Worm (Caenorhabditis elegans): ENCODE results near the gene K02F3.12.

K02F3.12 gene

ce11 chrIII:834443-834815 lies 21.9 kb upstream of the K02F3.12 start:
- TF ChIP-seq ceh-100 (GFP tag; IDR thresholded peaks at IDR 0.05) (no peak; the same call in 1 of the 2 replicates), F10E7.11 (tag; optimal IDR thresholded peaks at IDR 0.05) (no peak), snpc-1.1 (tag; optimal IDR thresholded peaks at IDR 0.05; ENCODE audit: insufficient read depth) (no peak), lir-1 (GFP tag; conservative IDR thresholded peaks at IDR 0.05) (no peak), bed-1 (GFP tag; IDR thresholded peaks at IDR 0.05) (no peak), nhr-179 (tag; optimal IDR thresholded peaks at IDR 0.05) (no peak), egrh-3 (GFP tag; IDR thresholded peaks at IDR 0.05) (peak; percentile 24; the same call in 1 of the 2 replicates), F57C9.4 (tag; optimal IDR thresholded peaks at IDR 0.05) (no peak), nhr-120 (GFP tag; IDR thresholded peaks at IDR 0.05) (no peak), hlh-26 (GFP tag; conservative IDR thresholded peaks at IDR 0.05) (no peak), tbx-9 (tag; optimal IDR thresholded peaks at IDR 0.05; ENCODE audit: borderline replicate concordance) (no peak), attf-5 (GFP tag; optimal IDR thresholded peaks at IDR 0.05) (no peak), zfh-2 (GFP tag; conservative IDR thresholded peaks at IDR 0.05) (peak; percentile 82), lin-40 (tag; optimal IDR thresholded peaks at IDR 0.05) (no peak), lsl-1 (GFP tag; optimal IDR thresholded peaks at IDR 0.05) (no peak), ama-1 (optimal IDR thresholded peaks at IDR 0.05) (peak; percentile 33), ama-1 (GFP tag; optimal IDR thresholded peaks at IDR 0.05) (no peak), Y53G8AR.9 (GFP tag; conservative IDR thresholded peaks at IDR 0.05) (0 out of 2 replicates have a peak, but pooled peaks have one; percentile 11), Y95B8A.8 (GFP tag; IDR thresholded peaks at IDR 0.05) (0 out of 2 replicates have a peak, but pooled peaks have one; percentile 45), lin-26 (GFP tag; IDR thresholded peaks at IDR 0.05) (peak; percentile 18; the same call in 1 of the 2 replicates), ceh-27 (GFP tag; optimal IDR thresholded peaks at IDR 0.05) (no peak), madf-3 (GFP tag; IDR thresholded peaks at IDR 0.05) (peak; percentile 36; the same call in 1 of the 2 replicates)

ce11 chrIII:835208-835607 lies 21.2 kb upstream of the K02F3.12 start:
- peak; percentile 39; the same call in 1 of the 2 replicates for TF ChIP-seq Y56A3A.18 (GFP tag; IDR thresholded peaks at IDR 0.05)
- no peak for TF ChIP-seq dpl-1 (GFP tag; optimal IDR thresholded peaks at IDR 0.05)
- no peak for TF ChIP-seq nhr-179 (tag; optimal IDR thresholded peaks at IDR 0.05)
- TF ChIP-seq ama-1 (optimal IDR thresholded peaks at IDR 0.05): peak; percentile 80
- TF ChIP-seq ama-1 (GFP tag; optimal IDR thresholded peaks at IDR 0.05): no peak
- no peak for TF ChIP-seq attf-5 (GFP tag; optimal IDR thresholded peaks at IDR 0.05)
- no peak for TF ChIP-seq K11D2.4 (GFP tag; IDR thresholded peaks at IDR 0.05)
- no peak for TF ChIP-seq Y79H2A.3 (GFP tag; conservative IDR thresholded peaks at IDR 0.05)

- TF ChIP-seq rcor-1 (GFP tag; IDR thresholded peaks at IDR 0.05): peak; percentile 83
- TF ChIP-seq attf-5 (GFP tag; optimal IDR thresholded peaks at IDR 0.05): peak; percentile 86
- peak; percentile 83 for TF ChIP-seq lin-40 (tag; optimal IDR thresholded peaks at IDR 0.05)
- TF ChIP-seq nfya-2 (GFP tag; IDR thresholded peaks at IDR 0.05): peak; percentile 93; the same call in 1 of the 2 replicates
- TF ChIP-seq hlh-26 (GFP tag; conservative IDR thresholded peaks at IDR 0.05): no peak
- no peak for TF ChIP-seq bed-2 (GFP tag; IDR thresholded peaks at IDR 0.05)
- TF ChIP-seq hmg-1.2 (GFP tag; IDR thresholded peaks at IDR 0.05): peak; percentile 74
- peak; percentile 92 for TF ChIP-seq egl-44 (GFP tag; IDR thresholded peaks at IDR 0.05)
- peak; percentile 99 for TF ChIP-seq Y53G8AR.9 (GFP tag; conservative IDR thresholded peaks at IDR 0.05)
- TF ChIP-seq ceh-79 (tag; optimal IDR thresholded peaks at IDR 0.05): peak; percentile 92
- peak; percentile 93 for TF ChIP-seq ekl-4 (GFP tag; IDR thresholded peaks at IDR 0.05)
- no peak for TF ChIP-seq F57A8.1 (GFP tag; optimal IDR thresholded peaks at IDR 0.05)
- TF ChIP-seq B0336.3 (GFP tag; IDR thresholded peaks at IDR 0.05): peak; percentile 99
- TF ChIP-seq lin-54 (GFP tag; optimal IDR thresholded peaks at IDR 0.05): peak; percentile 70
- TF ChIP-seq fkh-3 (tag; optimal IDR thresholded peaks at IDR 0.05): peak; percentile 99
- TF ChIP-seq him-1 (tag; optimal IDR thresholded peaks at IDR 0.05): no peak
- peak; percentile 90 for TF ChIP-seq mel-28 (tag; optimal IDR thresholded peaks at IDR 0.05; ENCODE audit: borderline replicate concordance)
- no peak for TF ChIP-seq snpc-4 (GFP tag; optimal IDR thresholded peaks at IDR 0.05)
- peak in 2 of 4 experiments; percentile 27 to 48 for TF ChIP-seq snpc-4 (tag; optimal IDR thresholded peaks at IDR 0.05)
- TF ChIP-seq nhr-90 (tag; optimal IDR thresholded peaks at IDR 0.05): peak; percentile 88
- TF ChIP-seq F33H1.4 (GFP tag; IDR thresholded peaks at IDR 0.05): peak; percentile 56
- TF ChIP-seq snpc-1.1 (tag; optimal IDR thresholded peaks at IDR 0.05; ENCODE audit: insufficient read depth): no peak
- no peak for TF ChIP-seq hrde-1 (tag; optimal IDR thresholded peaks at IDR 0.05; ENCODE audit: borderline replicate concordance)
- no peak; the same call in none of the 2 replicates for TF ChIP-seq let-526 (GFP tag; IDR thresholded peaks at IDR 0.05)
These were observed 20.6 kb upstream of the K02F3.12 start for ce11 chrIII:835713-836278.

Measured in whole organism, young adult.